Fruit fly (Drosophila melanogaster): ENCODE results near the gene CG43336.

Gene CG43336

dm6 chr3R:15644733-15645132, 7.8 kb downstream of the CG43336 start (continued):
- TF ChIP-seq croc (GFP tag; conservative IDR thresholded peaks at IDR 0.05) (peak; percentile 21; the same call in 1 of the 3 replicates), exex (tag; optimal IDR thresholded peaks at IDR 0.05) (no peak), Awh (GFP tag; IDR thresholded peaks at IDR 0.05) (peak; percentile 17; the same call in 1 of the 2 replicates), CG4360 (GFP tag; IDR thresholded peaks at IDR 0.05) (0 out of 2 replicates have a peak, but pooled peaks have one; percentile 26), pfk (GFP tag; optimal IDR thresholded peaks at IDR 0.05) (no peak), ERR (GFP tag; optimal IDR thresholded peaks at IDR 0.05) (no peak), CG32772 (GFP tag; IDR thresholded peaks at IDR 0.05) (peak; percentile 35; the same call in 1 of the 2 replicates), CG18619 (GFP tag; optimal IDR thresholded peaks at IDR 0.05) (no peak), sug (tag; optimal IDR thresholded peaks at IDR 0.05) (no peak), CG30020 (tag; optimal IDR thresholded peaks at IDR 0.05) (no peak), gce (GFP tag; IDR thresholded peaks at IDR 0.05) (no peak), pum (GFP tag; optimal IDR thresholded peaks at IDR 0.05) (peak; percentile 84), CG3281 (GFP tag; optimal IDR thresholded peaks at IDR 0.05) (no peak), phol (tag; optimal IDR thresholded peaks at IDR 0.05) (peak; percentile 63), CG17912 (GFP tag; optimal IDR thresholded peaks at IDR 0.05) (no peak), D19B (GFP tag; optimal IDR thresholded peaks at IDR 0.05) (no peak), Poxn (GFP tag; IDR thresholded peaks at IDR 0.05) (no peak), peb (GFP tag; IDR thresholded peaks at IDR 0.05) (0 out of 2 replicates have a peak, but pooled peaks have one; percentile 8), CG17568 (GFP tag; optimal IDR thresholded peaks at IDR 0.05) (no peak), CG7745 (tag; optimal IDR thresholded peaks at IDR 0.05) (no peak), fru (optimal IDR thresholded peaks at IDR 0.05) (no peak), slou (GFP tag; optimal IDR thresholded peaks at IDR 0.05) (no peak), tap (tag; optimal IDR thresholded peaks at IDR 0.05) (no peak), amos (GFP tag; IDR thresholded peaks at IDR 0.05; ENCODE audit: partially characterized antibody) (no peak), Bgb (GFP tag; IDR thresholded peaks at IDR 0.05; ENCODE audit: partially characterized antibody) (no peak), CG17829 (tag; optimal IDR thresholded peaks at IDR 0.05) (peak; percentile 62), ems (GFP tag; optimal IDR thresholded peaks at IDR 0.05) (no peak), mld (GFP tag; IDR thresholded peaks at IDR 0.05; ENCODE audit: partially characterized antibody) (no peak), CG14710 (tag; optimal IDR thresholded peaks at IDR 0.05) (peak; percentile 29), MTF-1 (GFP tag; optimal IDR thresholded peaks at IDR 0.05; ENCODE audit: borderline replicate concordance) (no peak), crp (GFP tag; optimal IDR thresholded peaks at IDR 0.05) (no peak), CG32532 (GFP tag; IDR thresholded peaks at IDR 0.05) (no peak), CG10431 (GFP tag; optimal IDR thresholded peaks at IDR 0.05) (no peak), CG17802 (tag; optimal IDR thresholded peaks at IDR 0.05) (no peak), CG1832 (GFP tag; optimal IDR thresholded peaks at IDR 0.05) (no peak), gsb-n (tag; optimal IDR thresholded peaks at IDR 0.05) (peak; percentile 37), CG3838 (GFP tag; optimal IDR thresholded peaks at IDR 0.05) (no peak), CG1529 (GFP tag; optimal IDR thresholded peaks at IDR 0.05) (no peak), caup (GFP tag; optimal IDR thresholded peaks at IDR 0.05; ENCODE audit: severe bottlenecking) (no peak), bowl (GFP tag; IDR thresholded peaks at IDR 0.05) (no peak), vnd (GFP tag; IDR thresholded peaks at IDR 0.05; ENCODE audit: partially characterized antibody) (no peak), eyg (GFP tag; optimal IDR thresholded peaks at IDR 0.05) (no peak), Oli (tag; optimal IDR thresholded peaks at IDR 0.05) (peak; percentile 18), CG15011 (GFP tag; optimal IDR thresholded peaks at IDR 0.05) (no peak), CG12942 (GFP tag; optimal IDR thresholded peaks at IDR 0.05) (no peak), CG10462 (GFP tag; optimal IDR thresholded peaks at IDR 0.05) (no peak), onecut (GFP tag; IDR thresholded peaks at IDR 0.05) (no peak), gfzf (GFP tag; optimal IDR thresholded peaks at IDR 0.05) (no peak), CG8388 (GFP tag; optimal IDR thresholded peaks at IDR 0.05) (peak; percentile 32), nom (GFP tag; optimal IDR thresholded peaks at IDR 0.05) (no peak), CG7372 (GFP tag; IDR thresholded peaks at IDR 0.05) (no peak)
